Fruit fly (Drosophila melanogaster): ENCODE data around the gene Sf3a1.

The Sf3a1 gene

dm6 chr3R:17039993-17040807 is 38.0 kb upstream of the Sf3a1 start, which contains the start of the genes CG18213 and Trm7-32:
Gene CG18213 (minus strand): TSS chr3R:17040203.
Gene Trm7-32 (plus strand): TSS chr3R:17040682.
- TF ChIP-seq trem (tag; optimal IDR thresholded peaks at IDR 0.05) = peak; percentile 66
- peak; percentile 12 for TF ChIP-seq ems (GFP tag; optimal IDR thresholded peaks at IDR 0.05)
- TF ChIP-seq CG34224 (GFP tag; IDR thresholded peaks at IDR 0.05; ENCODE audit: partially characterized antibody) = peak; percentile 71
- peak; percentile 70 for TF ChIP-seq ato (GFP tag; IDR thresholded peaks at IDR 0.05; ENCODE audit: partially characterized antibody)
- TF ChIP-seq CG4707 (GFP tag; optimal IDR thresholded peaks at IDR 0.05) = no peak
- peak; percentile 48 for TF ChIP-seq CG14710 (tag; optimal IDR thresholded peaks at IDR 0.05)
- TF ChIP-seq Dref (GFP tag; IDR thresholded peaks at IDR 0.05) = peak; percentile 87
- TF ChIP-seq CG3995 (GFP tag; optimal IDR thresholded peaks at IDR 0.05) = peak; percentile 12
- peak; percentile 58 for TF ChIP-seq Sry-β (GFP tag; optimal IDR thresholded peaks at IDR 0.05)
- peak; percentile 3 for TF ChIP-seq ind (GFP tag; optimal IDR thresholded peaks at IDR 0.05)
- TF ChIP-seq luna (GFP tag; optimal IDR thresholded peaks at IDR 0.05) = peak; percentile 3
- TF ChIP-seq CG10543 (GFP tag; optimal IDR thresholded peaks at IDR 0.05) = peak; percentile 1
- no peak for TF ChIP-seq ttk (GFP tag; IDR thresholded peaks at IDR 0.05)
- TF ChIP-seq row (GFP tag; IDR thresholded peaks at IDR 0.05) = peak; percentile 89
- TF ChIP-seq insv (GFP tag; optimal IDR thresholded peaks at IDR 0.05) = peak in 1 of 2 experiments; percentile 18
- peak; percentile 80 for TF ChIP-seq HLH4C (GFP tag; IDR thresholded peaks at IDR 0.05; ENCODE audit: partially characterized antibody)
- no peak for TF ChIP-seq gce (GFP tag; IDR thresholded peaks at IDR 0.05)
- 0 out of 2 replicates have a peak, but pooled peaks have one; percentile 12 for TF ChIP-seq CG10366 (GFP tag; IDR thresholded peaks at IDR 0.05)
- TF ChIP-seq hb (GFP tag; IDR thresholded peaks at IDR 0.05; ENCODE audit: partially characterized antibody) = peak; percentile 72
- TF ChIP-seq mam (GFP tag; optimal IDR thresholded peaks at IDR 0.05) = peak; percentile 40
- no peak for TF ChIP-seq Kr (GFP tag; optimal IDR thresholded peaks at IDR 0.05)
- TF ChIP-seq Xrp1 (GFP tag; IDR thresholded peaks at IDR 0.05) = peak; percentile 18; the same call in 1 of the 2 replicates
- peak; percentile 23 for TF ChIP-seq CG12155 (GFP tag; optimal IDR thresholded peaks at IDR 0.05)
- no peak for TF ChIP-seq odd (GFP tag; optimal IDR thresholded peaks at IDR 0.05)
- no peak for TF ChIP-seq Hsf (GFP tag; optimal IDR thresholded peaks at IDR 0.05)
- TF ChIP-seq CG16813 (GFP tag; IDR thresholded peaks at IDR 0.05; ENCODE audit: partially characterized antibody) = peak; percentile 84
- TF ChIP-seq Opbp (GFP tag; IDR thresholded peaks at IDR 0.05; ENCODE audit: partially characterized antibody) = peak; percentile 87; the same call in 2 of the 3 replicates
- peak; percentile 18 for TF ChIP-seq tin (GFP tag; optimal IDR thresholded peaks at IDR 0.05)
- TF ChIP-seq CG13123 (GFP tag; optimal IDR thresholded peaks at IDR 0.05) = no peak
- TF ChIP-seq CG33213 (GFP tag; optimal IDR thresholded peaks at IDR 0.05) = peak; percentile 4
- peak; percentile 87 for TF ChIP-seq CG6791 (GFP tag; IDR thresholded peaks at IDR 0.05; ENCODE audit: partially characterized antibody)
- peak; percentile 72 for TF ChIP-seq MBD-R2 (GFP tag; IDR thresholded peaks at IDR 0.05)
- TF ChIP-seq ci (GFP tag; IDR thresholded peaks at IDR 0.05) = no peak
- TF ChIP-seq dysf (GFP tag; IDR thresholded peaks at IDR 0.05) = no peak
- TF ChIP-seq Doc3 (GFP tag; IDR thresholded peaks at IDR 0.05; ENCODE audit: partially characterized antibody) = peak; percentile 76
- TF ChIP-seq lilli (GFP tag; optimal IDR thresholded peaks at IDR 0.05) = peak; percentile 32
- peak; percentile 85 for TF ChIP-seq CG14860 (GFP tag; IDR thresholded peaks at IDR 0.05; ENCODE audit: partially characterized antibody)
- peak; percentile 15 for TF ChIP-seq CG9876 (GFP tag; optimal IDR thresholded peaks at IDR 0.05)
- TF ChIP-seq CG10979 (tag; optimal IDR thresholded peaks at IDR 0.05) = peak; percentile 18
- peak; percentile 80 for TF ChIP-seq tna (GFP tag; IDR thresholded peaks at IDR 0.05; ENCODE audit: partially characterized antibody)
- peak; percentile 83 for TF ChIP-seq Dll (GFP tag; IDR thresholded peaks at IDR 0.05; ENCODE audit: partially characterized antibody)
- 0 out of 2 replicates have a peak, but pooled peaks have one; percentile 10 for TF ChIP-seq ranshi (GFP tag; IDR thresholded peaks at IDR 0.05)
- peak; percentile 45 for TF ChIP-seq CG1603 (tag; optimal IDR thresholded peaks at IDR 0.05)
- no peak for TF ChIP-seq Fer3 (tag; optimal IDR thresholded peaks at IDR 0.05)
- peak in 1 of 2 experiments; percentile 53 for TF ChIP-seq Pdp1 (GFP tag; optimal IDR thresholded peaks at IDR 0.05)
- peak; percentile 84 for TF ChIP-seq knrl (GFP tag; IDR thresholded peaks at IDR 0.05; ENCODE audit: partially characterized antibody)
- peak; percentile 79 for TF ChIP-seq inv (GFP tag; IDR thresholded peaks at IDR 0.05; ENCODE audit: partially characterized antibody)
